Worm (Caenorhabditis elegans) whole organism, mixed stage, embryonic: Measurements from ENCODE around the gene unc-132.

ENCODE experiments used
- M03D4.4 ChIP-seq: sonication (generic microtip); optimal IDR thresholded peaks from 2 replicates; lab custom pipeline; 2017; ENCODE audit warnings: mild to moderate bottlenecking, missing genetic modification characterization, missing compliant biosample characterization
- bed-3 ChIP-seq: fragments of 200-800 bp; sonication (Bioruptor generic); optimal IDR thresholded peaks from 3 replicates; lab custom pipeline; 2018; ENCODE audit warnings: mild to moderate bottlenecking, missing genetic modification characterization, moderate library complexity, missing compliant biosample characterization
- blmp-1 ChIP-seq: fragments of 150-350 bp; optimal IDR thresholded peaks from 2 replicates; lab custom pipeline; 2014; ENCODE audit warnings: missing biosample characterization, missing genetic modification characterization
- ceh-39 ChIP-seq: fragments of 150-350 bp; optimal IDR thresholded peaks from 2 replicates; lab custom pipeline; 2014; ENCODE audit warnings: missing biosample characterization, missing genetic modification characterization
- ceh-43 ChIP-seq: fragments of 200-800 bp; sonication (Bioruptor generic); optimal IDR thresholded peaks from 2 replicates; lab custom pipeline; 2018; ENCODE audit warnings: mild to moderate bottlenecking, missing genetic modification characterization, moderate library complexity, missing compliant biosample characterization
- ceh-83 ChIP-seq: fragments of 200-800 bp; sonication (Bioruptor generic); optimal IDR thresholded peaks from 2 replicates; lab custom pipeline; 2018; ENCODE audit warnings: mild to moderate bottlenecking, missing genetic modification characterization, missing compliant biosample characterization
- ces-1 ChIP-seq: fragments of 150-350 bp; optimal IDR thresholded peaks from 2 replicates; lab custom pipeline; 2014; ENCODE audit warnings: missing biosample characterization, missing genetic modification reagents, missing genetic modification characterization
- cnd-1 ChIP-seq: fragments of 200-800 bp; sonication (Bioruptor generic); optimal IDR thresholded peaks from 2 replicates; lab custom pipeline; 2018; ENCODE audit warnings: mild to moderate bottlenecking, missing genetic modification characterization, missing compliant biosample characterization
- drap-1 ChIP-seq: fragments of 200-800 bp; sonication (Bioruptor generic); optimal IDR thresholded peaks from 3 replicates; lab custom pipeline; 2018; ENCODE audit warnings: mild to moderate bottlenecking, missing genetic modification characterization, missing compliant biosample characterization
- elt-1 ChIP-seq: sonication (generic microtip); optimal IDR thresholded peaks from 2 replicates; lab custom pipeline; 2017; ENCODE audit warnings: missing genetic modification characterization, mild to moderate bottlenecking, missing compliant biosample characterization, antibody characterized with exemption, moderate library complexity, borderline replicate concordance; ENCODE audit not compliant: insufficient read depth
- elt-3 ChIP-seq: fragments of 150-350 bp; optimal IDR thresholded peaks from 2 replicates; lab custom pipeline; 2014; ENCODE audit warnings: missing biosample characterization, missing genetic modification characterization
- lin-13 ChIP-seq: fragments of 150-350 bp; optimal IDR thresholded peaks from 2 replicates; lab custom pipeline; 2014; ENCODE audit warnings: missing biosample characterization, missing genetic modification characterization
- lin-32 ChIP-seq: fragments of 200-800 bp; sonication (Bioruptor generic); optimal IDR thresholded peaks from 2 replicates; lab custom pipeline; 2018; ENCODE audit warnings: mild to moderate bottlenecking, missing genetic modification characterization, missing compliant biosample characterization
- lsy-2 ChIP-seq: fragments of 150-350 bp; optimal IDR thresholded peaks from 2 replicates; lab custom pipeline; 2014; ENCODE audit warnings: missing biosample characterization, missing genetic modification characterization
- mab-5 ChIP-seq: fragments of 150-350 bp; optimal IDR thresholded peaks from 2 replicates; lab custom pipeline; 2014; ENCODE audit warnings: missing biosample characterization, missing genetic modification characterization
- mep-1 ChIP-seq: fragments of 150-350 bp; optimal IDR thresholded peaks from 2 replicates; lab custom pipeline; 2017; ENCODE audit warnings: missing biosample characterization, missing genetic modification reagents, missing genetic modification characterization, inconsistent platforms
- mls-2 ChIP-seq: sonication (generic microtip); optimal IDR thresholded peaks from 2 replicates; lab custom pipeline; 2016; ENCODE audit warnings: mild to moderate bottlenecking, missing genetic modification characterization, moderate library complexity, missing compliant biosample characterization
- nhr-12 ChIP-seq: fragments of 150-350 bp; optimal IDR thresholded peaks from 2 replicates; lab custom pipeline; 2014; ENCODE audit warnings: missing biosample characterization, missing genetic modification characterization
- nhr-2 ChIP-seq: fragments of 150-350 bp; optimal IDR thresholded peaks from 2 replicates; lab custom pipeline; 2014; ENCODE audit warnings: missing biosample characterization, missing genetic modification characterization
- nhr-237 ChIP-seq: fragments of 150-350 bp; optimal IDR thresholded peaks from 2 replicates; lab custom pipeline; 2014; ENCODE audit warnings: missing biosample characterization, missing genetic modification characterization
- nhr-28 ChIP-seq: fragments of 150-350 bp; optimal IDR thresholded peaks from 2 replicates; lab custom pipeline; 2014; ENCODE audit warnings: missing biosample characterization, missing genetic modification characterization
- nhr-76 ChIP-seq: sonication (generic microtip); optimal IDR thresholded peaks from 2 replicates; lab custom pipeline; 2017; ENCODE audit warnings: missing biosample characterization, missing genetic modification characterization
- pha-4 ChIP-seq: fragments of 150-350 bp; optimal IDR thresholded peaks from 2 replicates; lab custom pipeline; 2018; ENCODE audit warnings: missing biosample characterization, missing genetic modification reagents, missing genetic modification characterization
- sem-2 ChIP-seq: fragments of 200-800 bp; sonication (Bioruptor generic); optimal IDR thresholded peaks from 2 replicates; lab custom pipeline; 2018; ENCODE audit warnings: mild to moderate bottlenecking, missing genetic modification characterization, missing compliant biosample characterization
- snpc-4 ChIP-seq: fragments of 150-350 bp; optimal IDR thresholded peaks from 2 replicates; lab custom pipeline; 2014; ENCODE audit warnings: missing biosample characterization, missing genetic modification characterization
- sptf-1 ChIP-seq: sonication (generic microtip); optimal IDR thresholded peaks from 2 replicates; lab custom pipeline; 2017; ENCODE audit warnings: mild to moderate bottlenecking, missing genetic modification characterization, moderate library complexity, missing compliant biosample characterization
- unc-39 ChIP-seq: fragments of 150-350 bp; optimal IDR thresholded peaks from 2 replicates; lab custom pipeline; 2014; ENCODE audit warnings: missing biosample characterization, missing genetic modification characterization
- unc-62 ChIP-seq: fragments of 150-350 bp; optimal IDR thresholded peaks from 2 replicates; lab custom pipeline; 2014; ENCODE audit warnings: missing biosample characterization, missing genetic modification reagents, missing genetic modification characterization
- zip-8 ChIP-seq: fragments of 150-350 bp; optimal IDR thresholded peaks from 2 replicates; lab custom pipeline; 2014; ENCODE audit warnings: missing biosample characterization, missing genetic modification characterization
- ztf-11 ChIP-seq: fragments of 150-350 bp; optimal IDR thresholded peaks from 2 replicates; lab custom pipeline; 2014; ENCODE audit warnings: missing biosample characterization, missing genetic modification characterization

unc-132 gene

ce11 chrV:3704688-3705087, 17.8 kb downstream of the unc-132 start, which contains the start of gene lin-40:
Gene lin-40, plus strand, starts transcription at chrV:3704988.
- TF ChIP-seq zip-8 (no peak), M03D4.4 (tag; lab: Kevin White, UChicago) (no peak), nhr-2 (tag; lab: Kevin White, UChicago) (no peak)

- TF ChIP-seq sptf-1 (tag; lab: Kevin White, UChicago) (no peak), lsy-2 (no peak), sem-2 (GFP tag; lab: Kevin White, UChicago) (no peak), ceh-83 (GFP tag; lab: Kevin White, UChicago) (no peak), M03D4.4 (tag; lab: Kevin White, UChicago) (no peak), mep-1 (tag; lab: Kevin White, UChicago) (no peak), snpc-4 (tag; lab: Kevin White, UChicago) (no peak), unc-39 (tag; lab: Kevin White, UChicago) (no peak), bed-3 (GFP tag; lab: Kevin White, UChicago) (no peak), nhr-237 (no peak), nhr-76 (tag; lab: Kevin White, UChicago) (no peak)
- TF ChIP-seq, all 35 proteins: peak for 0
Measured at ce11 chrV:3706167-3706566, 19.3 kb downstream of the unc-132 start.

ce11 chrV:3706893-3707292, 20.0 kb downstream of the unc-132 start:
- no peak for TF ChIP-seq elt-1 (tag; lab: Kevin White, UChicago)
- no peak for TF ChIP-seq ceh-39 (tag; lab: Kevin White, UChicago)
- no peak for TF ChIP-seq lsy-2
- no peak for TF ChIP-seq lin-13 (tag; lab: Kevin White, UChicago)

ce11 chrV:3711544-3711943, 24.6 kb downstream of the unc-132 start:
- TF ChIP-seq lin-32 (no peak), elt-1 (tag; lab: Kevin White, UChicago) (no peak), unc-39 (tag; lab: Kevin White, UChicago) (no peak), ceh-39 (tag; lab: Kevin White, UChicago) (no peak), nhr-28 (tag; lab: Kevin White, UChicago) (no peak), nhr-12 (no peak), snpc-4 (tag; lab: Kevin White, UChicago) (no peak), mep-1 (tag; lab: Kevin White, UChicago) (no peak), M03D4.4 (tag; lab: Kevin White, UChicago) (no peak), ces-1 (GFP tag; lab: Kevin White, UChicago) (no peak), unc-62 (GFP tag; lab: Kevin White, UChicago) (no peak), elt-3 (tag; lab: Kevin White, UChicago) (no peak), nhr-2 (tag; lab: Kevin White, UChicago) (no peak), cnd-1 (tag; lab: Kevin White, UChicago) (no peak), ceh-43 (GFP tag; lab: Kevin White, UChicago) (no peak), mab-5 (tag; lab: Kevin White, UChicago) (no peak), ceh-83 (GFP tag; lab: Kevin White, UChicago) (no peak), drap-1 (GFP tag; lab: Kevin White, UChicago) (no peak), pha-4 (tag; lab: Kevin White, UChicago) (no peak), sptf-1 (tag; lab: Kevin White, UChicago) (no peak)

ce11 chrV:3712192-3712591, 25.3 kb downstream of the unc-132 start:
- TF ChIP-seq ztf-11 (tag; lab: Kevin White, UChicago), result no peak
- no peak for TF ChIP-seq elt-3 (tag; lab: Kevin White, UChicago)
- TF ChIP-seq sptf-1 (tag; lab: Kevin White, UChicago), result no peak
- no peak for TF ChIP-seq sem-2 (GFP tag; lab: Kevin White, UChicago)
- no peak for TF ChIP-seq mep-1 (tag; lab: Kevin White, UChicago)
- TF ChIP-seq drap-1 (GFP tag; lab: Kevin White, UChicago), result no peak
- TF ChIP-seq nhr-28 (tag; lab: Kevin White, UChicago), result no peak
- no peak for TF ChIP-seq blmp-1 (tag; lab: Kevin White, UChicago)
- TF ChIP-seq ceh-39 (tag; lab: Kevin White, UChicago), result no peak
- no peak for TF ChIP-seq ceh-83 (GFP tag; lab: Kevin White, UChicago)
- TF ChIP-seq nhr-76 (tag; lab: Kevin White, UChicago), result no peak

DNA sequence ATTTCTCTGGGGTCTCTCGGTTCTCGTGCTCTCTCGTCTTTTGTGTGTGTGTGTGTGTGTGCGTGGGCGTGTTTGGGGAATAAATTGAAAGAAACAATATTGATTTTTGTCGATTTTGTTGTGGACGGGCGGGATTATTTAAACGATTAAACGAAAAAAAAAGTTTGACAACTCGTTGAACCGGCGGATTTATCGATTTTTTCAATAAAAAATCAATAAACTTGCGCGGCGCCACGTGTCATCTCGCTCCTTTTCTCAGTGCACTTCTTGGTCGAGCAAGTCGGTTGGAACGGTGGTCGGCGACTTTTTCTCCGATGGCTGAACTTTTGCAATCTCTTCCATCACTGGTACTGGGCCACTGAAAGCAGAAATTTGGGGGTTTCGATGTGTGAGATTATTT, 26.0 kb downstream of the unc-132 start:
- TF ChIP-seq ceh-43 (GFP tag; lab: Kevin White, UChicago) (no peak), M03D4.4 (tag; lab: Kevin White, UChicago) (no peak), lsy-2 (no peak), mep-1 (tag; lab: Kevin White, UChicago) (no peak), bed-3 (GFP tag; lab: Kevin White, UChicago) (no peak), unc-39 (tag; lab: Kevin White, UChicago) (no peak), nhr-2 (tag; lab: Kevin White, UChicago) (no peak), mls-2 (no peak), lin-13 (tag; lab: Kevin White, UChicago) (no peak), mab-5 (tag; lab: Kevin White, UChicago) (no peak), nhr-12 (no peak), zip-8 (no peak), drap-1 (GFP tag; lab: Kevin White, UChicago) (no peak), pha-4 (tag; lab: Kevin White, UChicago) (no peak)
